Fruit fly (Drosophila melanogaster): ENCODE measurements around the gene CG2310.

CG2310 gene

DNA sequence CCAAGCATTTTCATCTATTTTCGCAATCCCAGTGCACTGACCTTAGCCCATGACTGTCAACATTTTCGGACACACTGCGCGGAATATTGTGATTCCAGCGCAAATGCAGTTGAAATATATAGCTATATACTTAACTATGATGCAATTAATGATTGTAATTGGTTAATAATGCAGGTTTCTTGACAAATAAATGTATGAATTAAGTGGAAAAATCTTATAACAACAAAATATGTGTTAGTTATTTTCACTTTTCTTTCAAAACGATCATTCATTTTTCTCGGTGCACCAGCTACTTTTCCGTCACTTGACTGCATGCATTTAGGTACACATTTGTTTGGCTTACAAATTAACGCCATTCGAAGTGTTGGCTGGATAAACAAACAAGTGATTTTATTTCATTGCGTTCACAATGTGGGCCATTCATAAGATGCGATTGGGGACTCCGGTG lies 34.6 kb downstream of the CG2310 start (continued):
- TF ChIP-seq nerfin-1 (tag; optimal IDR thresholded peaks at IDR 0.05) = peak; percentile 43
- TF ChIP-seq insv (GFP tag; optimal IDR thresholded peaks at IDR 0.05) = no peak
- TF ChIP-seq CG11723 (GFP tag; optimal IDR thresholded peaks at IDR 0.05) = peak; percentile 17
- TF ChIP-seq CG12942 (GFP tag; optimal IDR thresholded peaks at IDR 0.05) = peak; percentile 31
- no peak for TF ChIP-seq CG17802 (tag; optimal IDR thresholded peaks at IDR 0.05)
- TF ChIP-seq CG30020 (tag; optimal IDR thresholded peaks at IDR 0.05) = no peak
- TF ChIP-seq Sry-δ (GFP tag; optimal IDR thresholded peaks at IDR 0.05) = no peak
- no peak for TF ChIP-seq tgo (GFP tag; IDR thresholded peaks at IDR 0.05)
- TF ChIP-seq Hsf (GFP tag; optimal IDR thresholded peaks at IDR 0.05) = peak; percentile 65
- peak; percentile 25; the same call in 1 of the 2 replicates for TF ChIP-seq CG4404 (GFP tag; IDR thresholded peaks at IDR 0.05)
- TF ChIP-seq zfh2 (GFP tag; optimal IDR thresholded peaks at IDR 0.05) = no peak
- TF ChIP-seq exex (tag; optimal IDR thresholded peaks at IDR 0.05) = no peak
- TF ChIP-seq CG9437 (GFP tag; optimal IDR thresholded peaks at IDR 0.05) = peak; percentile 20
- peak; percentile 11 for TF ChIP-seq NC2α (GFP tag; optimal IDR thresholded peaks at IDR 0.05)
- peak; percentile 35 for TF ChIP-seq CG18599 (GFP tag; optimal IDR thresholded peaks at IDR 0.05)
- TF ChIP-seq CG12155 (GFP tag; optimal IDR thresholded peaks at IDR 0.05) = no peak
- TF ChIP-seq jing (GFP tag; optimal IDR thresholded peaks at IDR 0.05) = peak; percentile 65
- peak; percentile 47 for TF ChIP-seq CG13775 (GFP tag; optimal IDR thresholded peaks at IDR 0.05)
- peak; percentile 56 for TF ChIP-seq lab (GFP tag; optimal IDR thresholded peaks at IDR 0.05)
- peak; percentile 85 for TF ChIP-seq fd64A (GFP tag; optimal IDR thresholded peaks at IDR 0.05)
- TF ChIP-seq tup (GFP tag; optimal IDR thresholded peaks at IDR 0.05) = no peak
- TF ChIP-seq CG6272 (GFP tag; IDR thresholded peaks at IDR 0.05) = no peak
- TF ChIP-seq zen2 (GFP tag; IDR thresholded peaks at IDR 0.05; ENCODE audit: partially characterized antibody) = no peak
- peak; percentile 34 for TF ChIP-seq twi (tag; optimal IDR thresholded peaks at IDR 0.05)
- TF ChIP-seq pita (GFP tag; optimal IDR thresholded peaks at IDR 0.05) = no peak
- TF ChIP-seq Rfx (GFP tag; IDR thresholded peaks at IDR 0.05) = no peak; the same call in 1 of the 2 replicates
- no peak for TF ChIP-seq Atf6 (GFP tag; IDR thresholded peaks at IDR 0.05)
- peak; percentile 29 to 62 for TF ChIP-seq Pdp1 (GFP tag; optimal IDR thresholded peaks at IDR 0.05)
- 0 out of 2 replicates have a peak, but pooled peaks have one; percentile 4 for TF ChIP-seq CG17328 (GFP tag; IDR thresholded peaks at IDR 0.05)
- TF ChIP-seq CG15696 (tag; optimal IDR thresholded peaks at IDR 0.05) = peak; percentile 54
- no peak for TF ChIP-seq B-H1 (GFP tag; IDR thresholded peaks at IDR 0.05)
- TF ChIP-seq CG11696 (GFP tag; IDR thresholded peaks at IDR 0.05) = no peak
- TF ChIP-seq vfl (GFP tag; optimal IDR thresholded peaks at IDR 0.05) = no peak
- TF ChIP-seq peb (GFP tag; IDR thresholded peaks at IDR 0.05) = no peak
- no peak for TF ChIP-seq pfk (GFP tag; optimal IDR thresholded peaks at IDR 0.05)
- TF ChIP-seq Chrac-16 (GFP tag; optimal IDR thresholded peaks at IDR 0.05) = no peak
- peak; percentile 49 for TF ChIP-seq PHDP (tag; optimal IDR thresholded peaks at IDR 0.05)
- TF ChIP-seq chinmo (GFP tag; IDR thresholded peaks at IDR 0.05; ENCODE audit: partially characterized antibody) = no peak
- no peak for TF ChIP-seq CG7372 (GFP tag; IDR thresholded peaks at IDR 0.05)
- no peak for TF ChIP-seq slbo (GFP tag; IDR thresholded peaks at IDR 0.05)
- TF ChIP-seq CG11093 (GFP tag; IDR thresholded peaks at IDR 0.05) = 0 out of 3 replicates have a peak, but pooled peaks have one; percentile 21
- TF ChIP-seq CG10979 (tag; optimal IDR thresholded peaks at IDR 0.05) = peak; percentile 72
- TF ChIP-seq Lim3 (GFP tag; IDR thresholded peaks at IDR 0.05) = no peak
- no peak for TF ChIP-seq Hey (tag; optimal IDR thresholded peaks at IDR 0.05)
- peak; percentile 14 for TF ChIP-seq CG8089 (GFP tag; optimal IDR thresholded peaks at IDR 0.05)
- 0 out of 3 replicates have a peak, but pooled peaks have one; percentile 38 for TF ChIP-seq CG7357 (GFP tag; IDR thresholded peaks at IDR 0.05)
- TF ChIP-seq dpn (GFP tag; optimal IDR thresholded peaks at IDR 0.05) = peak; percentile 15 to 42
- peak; percentile 33 for TF ChIP-seq tin (GFP tag; optimal IDR thresholded peaks at IDR 0.05)
- TF ChIP-seq CG6683 (GFP tag; optimal IDR thresholded peaks at IDR 0.05) = no peak
- TF ChIP-seq Elba2 (GFP tag; optimal IDR thresholded peaks at IDR 0.05) = no peak
- no peak for TF ChIP-seq CG9932 (GFP tag; IDR thresholded peaks at IDR 0.05)
